Worm (Caenorhabditis elegans): ENCODE measurements around the gene phat-7.

phat-7 gene

DNA sequence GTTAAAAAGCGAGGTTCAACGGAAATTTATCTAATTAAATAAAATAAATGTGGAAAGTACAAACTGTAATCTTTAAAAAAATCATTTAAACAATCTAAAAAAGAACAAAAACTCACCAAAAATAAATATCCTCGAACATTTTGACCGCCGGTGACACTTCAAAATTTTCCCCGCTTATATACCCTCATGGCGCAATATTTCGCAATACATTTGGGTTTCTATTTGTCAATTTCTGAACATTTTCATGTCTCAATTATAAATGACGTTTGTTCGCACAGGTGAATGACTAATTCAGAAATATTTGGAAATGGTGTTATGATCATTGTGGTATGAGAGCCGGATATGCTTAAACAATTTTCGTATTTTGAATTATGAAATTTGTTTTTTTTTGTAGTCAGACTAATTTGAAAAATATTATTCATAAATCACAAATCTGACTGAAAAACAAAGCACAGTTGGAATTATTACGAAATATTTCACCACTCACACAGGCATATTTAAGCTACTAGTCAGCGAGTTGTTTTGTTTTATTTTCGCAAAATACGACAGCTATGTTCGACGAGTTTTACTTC lies 4.3 kb upstream of the phat-7 start, which contains the start of the genes C49G7.10 and irg-2:
Gene C49G7.10 (minus strand): TSS at position 169 of the 572 bp plus-strand sequence.
Gene irg-2 (plus strand): TSS at position 329 of the 572 bp plus-strand sequence.
- TF ChIP-seq fos-1 (tag; optimal IDR thresholded peaks at IDR 0.05), result no peak

DNA sequence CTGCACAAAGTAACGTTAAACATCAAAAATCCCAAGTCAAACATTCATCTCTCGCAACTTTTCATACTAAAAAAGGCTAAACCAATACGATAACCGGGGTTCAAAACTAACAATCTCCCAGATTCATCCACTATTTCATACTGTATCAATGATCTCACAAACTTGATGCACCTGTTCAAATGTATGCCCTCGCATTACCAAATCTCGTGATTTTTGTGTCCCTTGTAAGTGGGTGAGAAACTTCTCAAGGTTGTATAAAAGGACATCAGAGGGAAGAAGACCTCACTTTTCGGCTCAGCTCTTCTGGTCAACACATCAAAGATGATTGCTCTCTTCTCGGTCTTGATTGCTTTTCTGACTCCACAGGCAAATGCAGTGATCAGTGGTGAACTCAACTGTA lies 2.6 kb upstream of the phat-7 start, which contains the start of gene phat-3:
Gene phat-3 (plus strand): TSS at position 301 of the 400 bp plus-strand sequence.
- TF ChIP-seq daf-12 (tag; optimal IDR thresholded peaks at IDR 0.05), result no peak
- no peak for TF ChIP-seq egl-27 (tag; optimal IDR thresholded peaks at IDR 0.05)
- TF ChIP-seq pha-4 (tag; optimal IDR thresholded peaks at IDR 0.05), result no peak
- no peak for TF ChIP-seq elt-1 (tag; optimal IDR thresholded peaks at IDR 0.05)
- no peak for TF ChIP-seq lin-15B (tag; optimal IDR thresholded peaks at IDR 0.05)
- no peak for TF ChIP-seq mml-1 (tag; optimal IDR thresholded peaks at IDR 0.05)
- TF ChIP-seq eor-1 (tag; optimal IDR thresholded peaks at IDR 0.05), result no peak
- TF ChIP-seq unc-62 (GFP tag; optimal IDR thresholded peaks at IDR 0.05), result no peak
- no peak for TF ChIP-seq nhr-11 (tag; optimal IDR thresholded peaks at IDR 0.05)
- no peak for TF ChIP-seq lin-39 (tag; optimal IDR thresholded peaks at IDR 0.05)
- TF ChIP-seq mdl-1 (tag; optimal IDR thresholded peaks at IDR 0.05), result no peak
- no peak for TF ChIP-seq hmg-11 (tag; optimal IDR thresholded peaks at IDR 0.05)
- TF ChIP-seq unc-39 (tag; optimal IDR thresholded peaks at IDR 0.05), result no peak
- no peak for TF ChIP-seq nhr-25 (tag; optimal IDR thresholded peaks at IDR 0.05)
- TF ChIP-seq sea-2 (GFP tag; optimal IDR thresholded peaks at IDR 0.05), result no peak
- TF ChIP-seq ztf-4 (tag; optimal IDR thresholded peaks at IDR 0.05), result no peak
- TF ChIP-seq ceh-82 (tag; optimal IDR thresholded peaks at IDR 0.05), result no peak

DNA sequence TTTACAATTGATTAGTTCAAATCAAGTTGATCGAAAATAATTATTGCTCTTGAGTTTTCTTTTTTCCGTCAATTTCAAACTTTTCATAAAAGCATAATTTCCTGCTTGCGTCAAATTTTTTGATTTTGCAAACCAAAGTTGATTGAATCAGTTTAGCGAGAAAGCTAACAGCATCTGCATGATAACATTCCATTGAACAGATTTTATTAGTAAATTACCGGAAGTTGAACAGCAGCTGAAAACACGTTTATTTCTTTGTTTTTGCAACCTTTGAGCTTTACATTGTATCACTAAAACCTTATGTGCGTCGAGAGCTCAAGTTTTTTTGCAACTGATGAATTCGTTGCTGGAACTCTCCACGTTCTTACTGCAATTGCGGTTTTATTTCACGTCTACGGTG lies 1.3 kb downstream of the phat-7 start, which contains the start of gene srh-169:
Gene srh-169 (plus strand): TSS at position 301 of the 400 bp plus-strand sequence.
- TF ChIP-seq unc-62 (GFP tag; optimal IDR thresholded peaks at IDR 0.05) (no peak), ama-1 (optimal IDR thresholded peaks at IDR 0.05) (no peak), ceh-82 (tag; optimal IDR thresholded peaks at IDR 0.05) (no peak), nhr-12 (tag; optimal IDR thresholded peaks at IDR 0.05) (no peak), daf-12 (tag; optimal IDR thresholded peaks at IDR 0.05) (no peak), nhr-28 (tag; optimal IDR thresholded peaks at IDR 0.05) (no peak), nhr-43 (tag; optimal IDR thresholded peaks at IDR 0.05; ENCODE audit: poor library complexity, severe bottlenecking) (no peak), skn-1 (tag; optimal IDR thresholded peaks at IDR 0.05) (no peak), snpc-4 (tag; optimal IDR thresholded peaks at IDR 0.05) (no peak), sea-2 (GFP tag; optimal IDR thresholded peaks at IDR 0.05) (no peak), ztf-11 (tag; optimal IDR thresholded peaks at IDR 0.05) (no peak), elt-2 (tag; optimal IDR thresholded peaks at IDR 0.05) (no peak), lsy-12 (tag; optimal IDR thresholded peaks at IDR 0.05) (no peak), mml-1 (tag; optimal IDR thresholded peaks at IDR 0.05) (no peak), nhr-23 (tag; optimal IDR thresholded peaks at IDR 0.05) (no peak)

DNA sequence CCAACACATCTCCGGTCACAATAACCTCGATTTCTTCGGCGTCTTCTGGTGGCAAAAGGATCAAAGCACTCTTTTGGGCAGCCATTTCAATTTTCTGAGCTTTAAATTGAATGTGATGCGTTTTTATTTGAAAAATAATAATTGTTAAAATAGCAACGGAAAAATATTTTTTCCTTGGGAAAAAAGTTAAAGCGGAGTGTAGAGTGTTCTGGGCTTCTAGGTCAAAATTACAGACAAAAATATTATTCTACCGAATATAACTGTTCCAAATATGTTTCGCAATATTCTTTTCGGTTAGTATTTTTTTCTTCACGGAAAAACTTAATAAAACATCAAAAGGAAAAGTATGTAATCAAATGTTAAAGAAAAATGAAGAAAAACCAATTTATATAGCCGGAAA lies 8.8 kb downstream of the phat-7 start, which contains the start of gene djr-1.2:
Gene djr-1.2 (minus strand): TSS at position 101 of the 400 bp plus-strand sequence.
- TF ChIP-seq zag-1 (tag; optimal IDR thresholded peaks at IDR 0.05) (no peak), hmg-11 (tag; optimal IDR thresholded peaks at IDR 0.05) (no peak), tbx-2 (tag; optimal IDR thresholded peaks at IDR 0.05) (no peak), ztf-11 (tag; optimal IDR thresholded peaks at IDR 0.05) (no peak), R02D3.7 (tag; optimal IDR thresholded peaks at IDR 0.05) (no peak)

ce11 chrV:4056203-4056602 lies 10.0 kb downstream of the phat-7 start:
- no peak for TF ChIP-seq snpc-4 (tag; optimal IDR thresholded peaks at IDR 0.05)
- no peak for TF ChIP-seq nhr-76 (tag; optimal IDR thresholded peaks at IDR 0.05)
- no peak for TF ChIP-seq elt-2 (tag; optimal IDR thresholded peaks at IDR 0.05)
- TF ChIP-seq fkh-2 (tag; optimal IDR thresholded peaks at IDR 0.05), result no peak
- no peak for TF ChIP-seq nhr-237 (tag; optimal IDR thresholded peaks at IDR 0.05)
- TF ChIP-seq egl-5 (tag; optimal IDR thresholded peaks at IDR 0.05), result no peak
- TF ChIP-seq fos-1 (tag; optimal IDR thresholded peaks at IDR 0.05), result no peak
- no peak for TF ChIP-seq fkh-10 (GFP tag; optimal IDR thresholded peaks at IDR 0.05)
- TF ChIP-seq zag-1 (tag; optimal IDR thresholded peaks at IDR 0.05), result no peak
- TF ChIP-seq ceh-9 (tag; optimal IDR thresholded peaks at IDR 0.05), result no peak
- no peak for TF ChIP-seq lin-39 (tag; optimal IDR thresholded peaks at IDR 0.05)
